Worm (Caenorhabditis elegans): ENCODE data around the gene drd-10.

- TF ChIP-seq elt-2 (tag; optimal IDR thresholded peaks at IDR 0.05) (no peak), snpc-4 (tag; optimal IDR thresholded peaks at IDR 0.05) (no peak), rnt-1 (tag; optimal IDR thresholded peaks at IDR 0.05) (no peak), ama-1 (optimal IDR thresholded peaks at IDR 0.05) (no peak), lin-13 (GFP tag; optimal IDR thresholded peaks at IDR 0.05) (no peak), fos-1 (tag; optimal IDR thresholded peaks at IDR 0.05) (no peak), nhr-12 (tag; optimal IDR thresholded peaks at IDR 0.05) (no peak), lin-15B (tag; optimal IDR thresholded peaks at IDR 0.05) (no peak), nhr-84 (tag; optimal IDR thresholded peaks at IDR 0.05) (no peak), zag-1 (tag; optimal IDR thresholded peaks at IDR 0.05) (no peak), nhr-77 (tag; optimal IDR thresholded peaks at IDR 0.05) (no peak), ztf-4 (tag; optimal IDR thresholded peaks at IDR 0.05) (no peak), tlp-1 (tag; optimal IDR thresholded peaks at IDR 0.05) (no peak), ceh-82 (tag; optimal IDR thresholded peaks at IDR 0.05) (no peak)
These were observed 15.6 kb upstream of the drd-10 start, which contains the start of gene nhr-162 for ce11 chrV:6991771-6992170.

Data from whole organism, L1 larva.